Fruit fly (Drosophila melanogaster): ENCODE data around the gene CG10026.

The CG10026 gene

dm6 chr2L:19480406-19481334 lies 26.6 kb downstream of the CG10026 start (continued):
- TF ChIP-seq CG11247 (GFP tag; IDR thresholded peaks at IDR 0.05), result 0 out of 2 replicates have a peak, but pooled peaks have one; percentile 35
- 0 out of 4 replicates have a peak, but pooled peaks have one; percentile 15 for TF ChIP-seq chinmo (GFP tag; IDR thresholded peaks at IDR 0.05; ENCODE audit: partially characterized antibody)
- TF ChIP-seq MBD-R2 (GFP tag; IDR thresholded peaks at IDR 0.05), result no peak
- TF ChIP-seq tll (GFP tag; optimal IDR thresholded peaks at IDR 0.05), result no peak
- TF ChIP-seq CG31365 (tag; optimal IDR thresholded peaks at IDR 0.05), result no peak
- TF ChIP-seq ranshi (GFP tag; IDR thresholded peaks at IDR 0.05), result no peak
- no peak for TF ChIP-seq rib (GFP tag; IDR thresholded peaks at IDR 0.05)
- peak; percentile 68 for TF ChIP-seq Hr39 (optimal IDR thresholded peaks at IDR 0.05)
- no peak for TF ChIP-seq CG4282 (GFP tag; optimal IDR thresholded peaks at IDR 0.05)
- no peak for TF ChIP-seq hkb (optimal IDR thresholded peaks at IDR 0.05)
- TF ChIP-seq hkb (GFP tag; IDR thresholded peaks at IDR 0.05), result peak; percentile 36; the same call in 1 of the 2 replicates
- TF ChIP-seq CG10979 (tag; optimal IDR thresholded peaks at IDR 0.05), result peak; percentile 8
- no peak for TF ChIP-seq CG6654 (GFP tag; optimal IDR thresholded peaks at IDR 0.05)
- TF ChIP-seq H15 (GFP tag; IDR thresholded peaks at IDR 0.05), result no peak
- TF ChIP-seq bsh (GFP tag; optimal IDR thresholded peaks at IDR 0.05), result peak in 1 of 2 experiments; percentile 23
- no peak for TF ChIP-seq sr (GFP tag; IDR thresholded peaks at IDR 0.05)
- peak; percentile 53 for TF ChIP-seq CG18262 (tag; optimal IDR thresholded peaks at IDR 0.05)
- TF ChIP-seq CG10209 (GFP tag; optimal IDR thresholded peaks at IDR 0.05), result no peak
- no peak for TF ChIP-seq Oaz (GFP tag; IDR thresholded peaks at IDR 0.05)
- no peak for TF ChIP-seq CG12744 (GFP tag; optimal IDR thresholded peaks at IDR 0.05)
- no peak for TF ChIP-seq disco-r (GFP tag; optimal IDR thresholded peaks at IDR 0.05)
- TF ChIP-seq sd (tag; optimal IDR thresholded peaks at IDR 0.05), result no peak
- TF ChIP-seq esg (GFP tag; conservative IDR thresholded peaks at IDR 0.05), result no peak
- TF ChIP-seq CG16813 (GFP tag; IDR thresholded peaks at IDR 0.05; ENCODE audit: partially characterized antibody), result peak; percentile 41; the same call in 1 of the 3 replicates
- TF ChIP-seq tna (GFP tag; IDR thresholded peaks at IDR 0.05; ENCODE audit: partially characterized antibody), result no peak
- no peak for TF ChIP-seq Eip74EF (GFP tag; optimal IDR thresholded peaks at IDR 0.05)
- TF ChIP-seq CG1792 (GFP tag; optimal IDR thresholded peaks at IDR 0.05), result no peak
- TF ChIP-seq CG1233 (GFP tag; optimal IDR thresholded peaks at IDR 0.05), result no peak
- peak; percentile 30 for TF ChIP-seq run (tag; optimal IDR thresholded peaks at IDR 0.05)
- TF ChIP-seq abd-A (tag; optimal IDR thresholded peaks at IDR 0.05), result peak; percentile 43
- no peak for TF ChIP-seq Lpt (GFP tag; optimal IDR thresholded peaks at IDR 0.05)
- no peak for TF ChIP-seq ato (GFP tag; IDR thresholded peaks at IDR 0.05; ENCODE audit: partially characterized antibody)
- TF ChIP-seq CG8765 (GFP tag; IDR thresholded peaks at IDR 0.05), result no peak
- no peak for TF ChIP-seq CG12659 (GFP tag; optimal IDR thresholded peaks at IDR 0.05)
- peak; percentile 93 for TF ChIP-seq nerfin-1 (tag; optimal IDR thresholded peaks at IDR 0.05)
- TF ChIP-seq odd (GFP tag; optimal IDR thresholded peaks at IDR 0.05), result no peak
- no peak for TF ChIP-seq vvl (GFP tag; IDR thresholded peaks at IDR 0.05)
- TF ChIP-seq CG2889 (GFP tag; IDR thresholded peaks at IDR 0.05), result no peak
- no peak for TF ChIP-seq CG4854 (GFP tag; optimal IDR thresholded peaks at IDR 0.05)
- TF ChIP-seq dimm (GFP tag; IDR thresholded peaks at IDR 0.05), result no peak
- no peak for TF ChIP-seq eyg (GFP tag; optimal IDR thresholded peaks at IDR 0.05)
- TF ChIP-seq row (GFP tag; IDR thresholded peaks at IDR 0.05), result no peak
- TF ChIP-seq chn (GFP tag; optimal IDR thresholded peaks at IDR 0.05), result no peak
- no peak for TF ChIP-seq CG9609 (GFP tag; optimal IDR thresholded peaks at IDR 0.05)
- TF ChIP-seq zen2 (GFP tag; IDR thresholded peaks at IDR 0.05; ENCODE audit: partially characterized antibody), result no peak
- TF ChIP-seq usp (GFP tag; optimal IDR thresholded peaks at IDR 0.05), result no peak
- TF ChIP-seq Sry-δ (GFP tag; optimal IDR thresholded peaks at IDR 0.05), result no peak
- 0 out of 2 replicates have a peak, but pooled peaks have one; percentile 27 for TF ChIP-seq sna (GFP tag; IDR thresholded peaks at IDR 0.05; ENCODE audit: partially characterized antibody)
- TF ChIP-seq CG11696 (GFP tag; IDR thresholded peaks at IDR 0.05), result no peak
